ENCODE assay signal across 5 fruit fly cellular contexts in genomic region chr3R:24768538-24769401, dm6.
TF ChIP-seq lines count a peak whose summit lies in the region.

CG13631 (plus strand) TSS chr3R:24769351.

TF ChIP-seq in whole organism, adult, 20 proteins besides CTCF, POLR2A, EP300 and RAD21 (continued from another document):
- TF ChIP-seq pad (GFP tag; optimal IDR thresholded peaks at IDR 0.05; lab: Kevin White, UChicago) (peak; percentile 85), Clk (GFP tag; optimal IDR thresholded peaks at IDR 0.05; lab: Kevin White, UChicago) (peak; percentile 92), CG33017 (tag; optimal IDR thresholded peaks at IDR 0.05; lab: Kevin White, UChicago) (peak; percentile 93)

TF ChIP-seq in whole organism, embryonic, 481 proteins besides CTCF, POLR2A, EP300 and RAD21 (continued from another document and continues in another):
- TF ChIP-seq Antp (GFP tag; optimal IDR thresholded peaks at IDR 0.05; lab: Kevin White, UChicago), result peak; percentile 94
- peak; percentile 90 for TF ChIP-seq CG1233 (GFP tag; optimal IDR thresholded peaks at IDR 0.05; lab: Kevin White, UChicago)
- peak; percentile 98 for TF ChIP-seq dmrt99B (tag; optimal IDR thresholded peaks at IDR 0.05; lab: Kevin White, UChicago)
- no peak for TF ChIP-seq nom (GFP tag; optimal IDR thresholded peaks at IDR 0.05; lab: Kevin White, UChicago)
- peak; percentile 95 for TF ChIP-seq CG8924 (tag; optimal IDR thresholded peaks at IDR 0.05; lab: Kevin White, UChicago)
- peak; percentile 90 for TF ChIP-seq CG12104 (GFP tag; optimal IDR thresholded peaks at IDR 0.05; lab: Kevin White, UChicago)
- peak; percentile 90 for TF ChIP-seq dmrt11E (tag; optimal IDR thresholded peaks at IDR 0.05; lab: Kevin White, UChicago)
- TF ChIP-seq CG4282 (GFP tag; optimal IDR thresholded peaks at IDR 0.05; lab: Kevin White, UChicago), result peak; percentile 60
- peak; percentile 96 for TF ChIP-seq CG1602 (GFP tag; optimal IDR thresholded peaks at IDR 0.05; lab: Kevin White, UChicago)
- TF ChIP-seq CG2120 (GFP tag; optimal IDR thresholded peaks at IDR 0.05; lab: Kevin White, UChicago), result peak; percentile 21
- peak; percentile 94 for TF ChIP-seq ara (GFP tag; IDR thresholded peaks at IDR 0.05; lab: Robert Waterston, UW)
- no peak; the same call in 1 of the 2 replicates for TF ChIP-seq CG13287 (GFP tag; IDR thresholded peaks at IDR 0.05; lab: Robert Waterston, UW; ENCODE audit: partially characterized antibody)
- TF ChIP-seq YL-1 (GFP tag; optimal IDR thresholded peaks at IDR 0.05; lab: Kevin White, UChicago), result peak; percentile 32
- TF ChIP-seq pnt (GFP tag; optimal IDR thresholded peaks at IDR 0.05; lab: Kevin White, UChicago), result peak; percentile 97
- TF ChIP-seq CG7786 (GFP tag; optimal IDR thresholded peaks at IDR 0.05; lab: Kevin White, UChicago), result peak; percentile 88
- TF ChIP-seq vvl (GFP tag; IDR thresholded peaks at IDR 0.05; lab: Robert Waterston, UW), result peak; percentile 93
- TF ChIP-seq CG13894 (tag; optimal IDR thresholded peaks at IDR 0.05; lab: Kevin White, UChicago), result no peak
- TF ChIP-seq CG6683 (GFP tag; optimal IDR thresholded peaks at IDR 0.05; lab: Kevin White, UChicago), result peak; percentile 71
- TF ChIP-seq CG10654 (GFP tag; optimal IDR thresholded peaks at IDR 0.05; lab: Kevin White, UChicago), result peak; percentile 93
- TF ChIP-seq CG8290 (GFP tag; optimal IDR thresholded peaks at IDR 0.05; lab: Kevin White, UChicago), result peak; percentile 89
- peak; percentile 17 to 90 for TF ChIP-seq CG8290 (tag; optimal IDR thresholded peaks at IDR 0.05; lab: Kevin White, UChicago)
- TF ChIP-seq MTF-1 (GFP tag; optimal IDR thresholded peaks at IDR 0.05; lab: Kevin White, UChicago; ENCODE audit: borderline replicate concordance), result peak; percentile 53
- TF ChIP-seq E2f1 (GFP tag; IDR thresholded peaks at IDR 0.05; lab: Robert Waterston, UW), result peak; percentile 91
- TF ChIP-seq Neu2 (GFP tag; optimal IDR thresholded peaks at IDR 0.05; lab: Kevin White, UChicago; ENCODE audit: borderline replicate concordance), result no peak
- peak; percentile 87 for TF ChIP-seq CG6654 (GFP tag; optimal IDR thresholded peaks at IDR 0.05; lab: Kevin White, UChicago)
- no peak for TF ChIP-seq CG16779 (GFP tag; IDR thresholded peaks at IDR 0.05; lab: Robert Waterston, UW)
- TF ChIP-seq Med (GFP tag; lab: Kevin White, UChicago), result peak; percentile 96
- TF ChIP-seq CG9437 (GFP tag; optimal IDR thresholded peaks at IDR 0.05; lab: Kevin White, UChicago), result peak; percentile 90
- peak; percentile 86 for TF ChIP-seq lab (GFP tag; optimal IDR thresholded peaks at IDR 0.05; lab: Kevin White, UChicago)
- 0 out of 2 replicates have a peak, but pooled peaks have one; percentile 51 for TF ChIP-seq wdn (GFP tag; IDR thresholded peaks at IDR 0.05; lab: Robert Waterston, UW)
- TF ChIP-seq sr (GFP tag; IDR thresholded peaks at IDR 0.05; lab: Robert Waterston, UW), result peak; percentile 49; the same call in 1 of the 3 replicates

TF ChIP-seq in whole organism, prepupa, 60 proteins besides CTCF, POLR2A, EP300 and RAD21 (continued from another document and continues in another):
- TF ChIP-seq CG7368 (GFP tag; optimal IDR thresholded peaks at IDR 0.05; lab: Kevin White, UChicago) (peak; percentile 93), net (GFP tag; optimal IDR thresholded peaks at IDR 0.05; lab: Kevin White, UChicago) (peak; percentile 98), vri (GFP tag; optimal IDR thresholded peaks at IDR 0.05; lab: Kevin White, UChicago) (peak; percentile 93), CG15336 (GFP tag; IDR thresholded peaks at IDR 0.05; lab: Robert Waterston, UW) (peak; percentile 99), eg (GFP tag; IDR thresholded peaks at IDR 0.05; lab: Robert Waterston, UW) (peak; percentile 97), CG8632 (GFP tag; optimal IDR thresholded peaks at IDR 0.05; lab: Kevin White, UChicago) (peak; percentile 94), esn (GFP tag; optimal IDR thresholded peaks at IDR 0.05; lab: Kevin White, UChicago) (peak; percentile 98), CG6808 (GFP tag; optimal IDR thresholded peaks at IDR 0.05; lab: Kevin White, UChicago) (peak; percentile 80), Ets96B (tag; optimal IDR thresholded peaks at IDR 0.05; lab: Kevin White, UChicago) (peak; percentile 87), CG11294 (GFP tag; IDR thresholded peaks at IDR 0.05; lab: Robert Waterston, UW) (peak; percentile 95), pdm3 (GFP tag; optimal IDR thresholded peaks at IDR 0.05; lab: Kevin White, UChicago) (peak; percentile 98), dsx (GFP tag; optimal IDR thresholded peaks at IDR 0.05; lab: Kevin White, UChicago; ENCODE audit: poor library complexity, severe bottlenecking) (peak; percentile 75), CG4318 (GFP tag; optimal IDR thresholded peaks at IDR 0.05; lab: Kevin White, UChicago) (peak; percentile 99), salr (GFP tag; optimal IDR thresholded peaks at IDR 0.05; lab: Kevin White, UChicago) (peak; percentile 70 to 99), CG9139 (GFP tag; optimal IDR thresholded peaks at IDR 0.05; lab: Kevin White, UChicago) (peak; percentile 66), spab (GFP tag; optimal IDR thresholded peaks at IDR 0.05; lab: Kevin White, UChicago) (peak; percentile 83), CG8319 (GFP tag; optimal IDR thresholded peaks at IDR 0.05; lab: Kevin White, UChicago) (peak; percentile 97), Blimp-1 (GFP tag; optimal IDR thresholded peaks at IDR 0.05; lab: Kevin White, UChicago) (peak; percentile 81), Met (GFP tag; optimal IDR thresholded peaks at IDR 0.05; lab: Kevin White, UChicago) (peak; percentile 96), CG6792 (GFP tag; optimal IDR thresholded peaks at IDR 0.05; lab: Kevin White, UChicago) (peak; percentile 97), CG11762 (GFP tag; optimal IDR thresholded peaks at IDR 0.05; lab: Kevin White, UChicago; ENCODE audit: insufficient read depth) (peak; percentile 97), CG3919 (GFP tag; optimal IDR thresholded peaks at IDR 0.05; lab: Kevin White, UChicago) (peak; percentile 98), Eip93F (GFP tag; optimal IDR thresholded peaks at IDR 0.05; lab: Kevin White, UChicago) (peak; percentile 73), CG10631 (GFP tag; optimal IDR thresholded peaks at IDR 0.05; lab: Kevin White, UChicago) (peak; percentile 97), Sox15 (GFP tag; optimal IDR thresholded peaks at IDR 0.05; lab: Kevin White, UChicago) (peak; percentile 95), CG10669 (GFP tag; optimal IDR thresholded peaks at IDR 0.05; lab: Kevin White, UChicago) (peak; percentile 88), CG6163 (GFP tag; IDR thresholded peaks at IDR 0.05; lab: Robert Waterston, UW) (peak; percentile 96), acj6 (GFP tag; optimal IDR thresholded peaks at IDR 0.05; lab: Kevin White, UChicago) (peak; percentile 98), fd85E (GFP tag; optimal IDR thresholded peaks at IDR 0.05; lab: Kevin White, UChicago) (peak; percentile 80), topi (GFP tag; optimal IDR thresholded peaks at IDR 0.05; lab: Kevin White, UChicago) (peak; percentile 97), CG32006 (GFP tag; optimal IDR thresholded peaks at IDR 0.05; lab: Kevin White, UChicago) (peak; percentile 100), Eip75B (GFP tag; optimal IDR thresholded peaks at IDR 0.05; lab: Kevin White, UChicago) (peak; percentile 98)

TF ChIP-seq in whole organism, pupa, 21 proteins besides CTCF, POLR2A, EP300 and RAD21 (continued from another document):
- TF ChIP-seq Pif1B (GFP tag; optimal IDR thresholded peaks at IDR 0.05; lab: Kevin White, UChicago), result peak; percentile 96
TF ChIP-seq in whole organism, pupa: peak in this region for 19.

TF ChIP-seq in whole organism, wandering third instar larva, 38 proteins besides CTCF, POLR2A, EP300 and RAD21 (continued from another document):
- TF ChIP-seq tai (GFP tag; optimal IDR thresholded peaks at IDR 0.05; lab: Kevin White, UChicago), result peak; percentile 91
- peak; percentile 96 for TF ChIP-seq dmrt93B (GFP tag; optimal IDR thresholded peaks at IDR 0.05; lab: Kevin White, UChicago)
- TF ChIP-seq h (GFP tag; optimal IDR thresholded peaks at IDR 0.05; lab: Kevin White, UChicago), result peak; percentile 97
- peak; percentile 87 for TF ChIP-seq CG9705 (GFP tag; optimal IDR thresholded peaks at IDR 0.05; lab: Kevin White, UChicago)
- TF ChIP-seq pan (optimal IDR thresholded peaks at IDR 0.05; lab: Kevin White, UChicago), result no peak
- TF ChIP-seq usp (GFP tag; optimal IDR thresholded peaks at IDR 0.05; lab: Kevin White, UChicago), result no peak
- peak; percentile 56 for TF ChIP-seq Rel (GFP tag; optimal IDR thresholded peaks at IDR 0.05; lab: Kevin White, UChicago)
- peak; percentile 59 for TF ChIP-seq Rel (tag; optimal IDR thresholded peaks at IDR 0.05; lab: Kevin White, UChicago)
- TF ChIP-seq ey (GFP tag; optimal IDR thresholded peaks at IDR 0.05; lab: Kevin White, UChicago), result peak; percentile 98
- TF ChIP-seq dsf (GFP tag; optimal IDR thresholded peaks at IDR 0.05; lab: Kevin White, UChicago; ENCODE audit: borderline replicate concordance), result peak; percentile 75
- TF ChIP-seq jim (GFP tag; optimal IDR thresholded peaks at IDR 0.05; lab: Kevin White, UChicago), result no peak
- TF ChIP-seq Jra (GFP tag; optimal IDR thresholded peaks at IDR 0.05; lab: Kevin White, UChicago), result peak; percentile 92
- peak; percentile 52 for TF ChIP-seq Dfd (GFP tag; optimal IDR thresholded peaks at IDR 0.05; lab: Kevin White, UChicago)
- TF ChIP-seq N (GFP tag; optimal IDR thresholded peaks at IDR 0.05; lab: Kevin White, UChicago), result no peak
- TF ChIP-seq brk (GFP tag; optimal IDR thresholded peaks at IDR 0.05; lab: Kevin White, UChicago), result peak; percentile 87
- peak; percentile 90 for TF ChIP-seq woc (GFP tag; optimal IDR thresholded peaks at IDR 0.05; lab: Kevin White, UChicago)
- no peak for TF ChIP-seq lola (GFP tag; optimal IDR thresholded peaks at IDR 0.05; lab: Kevin White, UChicago)
- peak; percentile 76 for TF ChIP-seq Mio (GFP tag; optimal IDR thresholded peaks at IDR 0.05; lab: Kevin White, UChicago)
